Worm (Caenorhabditis elegans): Measurements from ENCODE around the gene smf-3.

Gene smf-3

DNA sequence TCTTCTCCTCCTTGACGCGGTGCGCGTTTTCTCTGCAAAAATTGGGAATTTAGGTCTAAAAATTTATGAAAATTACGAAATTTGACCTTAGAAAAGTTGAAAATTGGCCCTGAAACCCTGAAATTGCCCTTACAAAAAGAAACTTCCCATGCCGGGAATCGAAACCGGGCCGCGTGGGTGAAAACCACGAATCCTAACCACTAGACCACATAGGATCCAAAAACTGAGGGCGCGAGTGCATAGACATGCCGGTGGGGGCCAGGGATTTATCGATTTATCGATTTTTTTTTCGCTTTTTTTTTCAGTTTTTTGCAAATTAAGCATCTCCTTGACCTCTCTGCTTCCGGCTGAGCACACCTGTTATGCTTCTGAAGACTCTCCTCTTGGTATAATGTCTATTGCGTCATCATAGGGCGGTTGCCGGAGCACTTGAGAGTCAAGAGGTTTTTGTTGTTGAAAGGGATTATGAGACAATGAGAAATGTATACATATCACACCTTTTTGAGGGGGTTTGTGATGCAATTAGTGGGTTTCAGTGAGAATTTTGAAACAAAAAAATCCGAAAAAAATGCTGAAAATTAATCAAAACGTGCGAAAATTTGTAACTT lies 21.1 kb downstream of the smf-3 start:
- peak; percentile 49 for TF ChIP-seq unc-120 (tag; optimal IDR thresholded peaks at IDR 0.05; ENCODE audit: poor library complexity, severe bottlenecking)
- peak; percentile 13 for TF ChIP-seq flh-1 (GFP tag; optimal IDR thresholded peaks at IDR 0.05)
- peak; percentile 19 for TF ChIP-seq lin-32 (GFP tag; optimal IDR thresholded peaks at IDR 0.05)
- TF ChIP-seq sptf-1 (tag; optimal IDR thresholded peaks at IDR 0.05), result peak; percentile 83
- peak; percentile 35 for TF ChIP-seq ham-2 (GFP tag; optimal IDR thresholded peaks at IDR 0.05)
- TF ChIP-seq tbx-8 (GFP tag; optimal IDR thresholded peaks at IDR 0.05), result peak; percentile 7
- TF ChIP-seq M03D4.4 (tag; optimal IDR thresholded peaks at IDR 0.05), result peak; percentile 52
- no peak for TF ChIP-seq unc-39 (tag; optimal IDR thresholded peaks at IDR 0.05)
- TF ChIP-seq ceh-83 (GFP tag; optimal IDR thresholded peaks at IDR 0.05), result peak; percentile 72
- TF ChIP-seq sem-2 (GFP tag; optimal IDR thresholded peaks at IDR 0.05), result peak; percentile 58
- TF ChIP-seq lsy-2 (tag; optimal IDR thresholded peaks at IDR 0.05), result no peak
- TF ChIP-seq bed-3 (GFP tag; optimal IDR thresholded peaks at IDR 0.05), result peak; percentile 50
- peak; percentile 90 for TF ChIP-seq zip-8 (tag; optimal IDR thresholded peaks at IDR 0.05)
- TF ChIP-seq hlh-1 (tag; optimal IDR thresholded peaks at IDR 0.05), result no peak
- no peak for TF ChIP-seq lin-13 (tag; optimal IDR thresholded peaks at IDR 0.05)
- peak; percentile 90 for TF ChIP-seq nhr-2 (tag; optimal IDR thresholded peaks at IDR 0.05)
- TF ChIP-seq mls-2 (tag; optimal IDR thresholded peaks at IDR 0.05), result peak; percentile 59
- TF ChIP-seq cnd-1 (tag; optimal IDR thresholded peaks at IDR 0.05), result peak; percentile 11
- TF ChIP-seq drap-1 (GFP tag; optimal IDR thresholded peaks at IDR 0.05), result peak; percentile 25

DNA sequence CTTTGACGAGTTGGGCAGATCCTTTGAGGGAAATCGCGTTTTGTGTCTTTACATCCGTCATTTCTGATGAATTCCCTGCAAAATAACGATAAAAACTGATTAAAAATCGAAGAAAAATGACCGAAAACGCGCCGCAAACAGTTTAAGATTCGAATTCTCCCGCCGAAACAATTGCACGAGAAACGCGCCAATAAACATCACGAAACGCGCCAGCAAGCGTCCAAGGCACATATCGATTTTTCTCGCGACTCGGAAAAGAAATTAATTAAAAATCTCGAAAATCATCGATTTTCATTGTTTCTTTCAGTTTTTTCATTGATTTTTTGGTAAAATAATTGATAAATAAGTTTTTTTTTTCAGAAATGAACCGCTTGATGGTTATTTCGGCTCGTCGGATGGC lies 22.3 kb downstream of the smf-3 start, which contains the start of the genes mdf-2 and nduv-3:
mdf-2 (minus strand) TSS at position 176 of the 400 bp plus-strand sequence.
nduv-3 (plus strand) TSS at position 361 of the 400 bp plus-strand sequence.
- peak; percentile 75 for TF ChIP-seq ceh-39 (tag; optimal IDR thresholded peaks at IDR 0.05)
- TF ChIP-seq lin-13 (tag; optimal IDR thresholded peaks at IDR 0.05), result peak; percentile 82
- peak; percentile 78 for TF ChIP-seq lsy-2 (tag; optimal IDR thresholded peaks at IDR 0.05)
- TF ChIP-seq elt-3 (tag; optimal IDR thresholded peaks at IDR 0.05), result no peak
- peak; percentile 30 for TF ChIP-seq nhr-237 (tag; optimal IDR thresholded peaks at IDR 0.05)
- peak; percentile 74 for TF ChIP-seq pha-4 (tag; optimal IDR thresholded peaks at IDR 0.05)
- peak; percentile 61 for TF ChIP-seq mep-1 (tag; optimal IDR thresholded peaks at IDR 0.05)
- TF ChIP-seq blmp-1 (tag; optimal IDR thresholded peaks at IDR 0.05), result no peak
- peak; percentile 83 for TF ChIP-seq ces-1 (GFP tag; optimal IDR thresholded peaks at IDR 0.05)

DNA sequence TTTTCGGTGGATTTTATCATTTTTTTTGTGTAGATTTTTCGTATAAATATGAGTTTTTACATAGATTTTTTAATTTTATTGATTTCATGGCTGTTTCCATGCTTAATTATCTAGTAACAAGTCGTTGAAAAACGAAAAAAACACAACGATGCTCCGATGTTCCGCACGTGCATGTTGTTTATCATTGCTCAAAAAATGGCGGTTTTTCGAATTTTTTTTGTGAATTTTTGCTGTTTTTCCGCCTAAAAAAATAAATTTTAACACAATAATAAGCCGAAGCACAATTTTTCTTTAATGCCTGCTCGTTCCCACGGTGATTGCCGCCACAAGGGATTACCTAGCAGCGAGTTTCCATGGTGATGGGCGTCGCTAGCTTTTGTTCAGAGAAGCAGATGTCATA lies 23.4 kb downstream of the smf-3 start:
- TF ChIP-seq unc-62 (GFP tag; optimal IDR thresholded peaks at IDR 0.05) (no peak), sptf-1 (tag; optimal IDR thresholded peaks at IDR 0.05) (no peak), hlh-1 (tag; optimal IDR thresholded peaks at IDR 0.05) (no peak), tbx-8 (GFP tag; optimal IDR thresholded peaks at IDR 0.05) (no peak), nhr-76 (tag; optimal IDR thresholded peaks at IDR 0.05) (no peak)

DNA sequence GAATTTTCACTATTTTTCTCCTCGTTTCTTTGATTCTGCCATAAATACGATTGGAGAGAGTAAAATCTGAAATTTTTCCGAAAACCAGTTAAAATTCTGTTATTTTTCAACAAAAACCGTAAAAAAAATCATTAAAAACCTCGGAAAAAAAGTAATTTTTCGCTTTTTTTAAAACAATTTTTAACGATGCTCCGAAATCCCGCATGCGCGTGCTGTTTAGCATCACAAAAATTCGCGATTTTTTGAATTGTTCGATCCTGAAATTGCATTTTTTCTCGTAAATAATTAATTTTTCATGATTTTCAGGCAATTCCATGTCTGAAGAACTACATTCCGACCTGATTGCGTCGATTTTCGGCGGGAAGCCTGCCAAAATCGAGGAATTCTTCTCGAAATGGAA lies 24.0 kb downstream of the smf-3 start, which contains the start of gene ric-8:
ric-8 (plus strand) TSS at position 301 of the 400 bp plus-strand sequence.
- TF ChIP-seq ceh-39 (tag; optimal IDR thresholded peaks at IDR 0.05), result no peak
- no peak for TF ChIP-seq nhr-28 (tag; optimal IDR thresholded peaks at IDR 0.05)
- no peak for TF ChIP-seq mls-2 (tag; optimal IDR thresholded peaks at IDR 0.05)
- no peak for TF ChIP-seq ham-2 (GFP tag; optimal IDR thresholded peaks at IDR 0.05)
- TF ChIP-seq unc-62 (GFP tag; optimal IDR thresholded peaks at IDR 0.05), result no peak
- no peak for TF ChIP-seq sem-2 (GFP tag; optimal IDR thresholded peaks at IDR 0.05)
- TF ChIP-seq ceh-83 (GFP tag; optimal IDR thresholded peaks at IDR 0.05), result no peak
- no peak for TF ChIP-seq nhr-12 (tag; optimal IDR thresholded peaks at IDR 0.05)

ce11 chrIV:2650031-2650430 lies 31.4 kb downstream of the smf-3 start:
- no peak for TF ChIP-seq lsy-2 (tag; optimal IDR thresholded peaks at IDR 0.05)
- TF ChIP-seq zip-8 (tag; optimal IDR thresholded peaks at IDR 0.05), result no peak
- TF ChIP-seq elt-1 (tag; optimal IDR thresholded peaks at IDR 0.05; ENCODE audit: borderline replicate concordance, insufficient read depth), result no peak
- TF ChIP-seq drap-1 (GFP tag; optimal IDR thresholded peaks at IDR 0.05), result no peak
- no peak for TF ChIP-seq ces-1 (GFP tag; optimal IDR thresholded peaks at IDR 0.05)
- no peak for TF ChIP-seq elt-3 (tag; optimal IDR thresholded peaks at IDR 0.05)
- no peak for TF ChIP-seq hlh-1 (tag; optimal IDR thresholded peaks at IDR 0.05)
- no peak for TF ChIP-seq nhr-237 (tag; optimal IDR thresholded peaks at IDR 0.05)
- TF ChIP-seq mab-5 (tag; optimal IDR thresholded peaks at IDR 0.05), result no peak
- no peak for TF ChIP-seq pha-4 (tag; optimal IDR thresholded peaks at IDR 0.05)
- TF ChIP-seq sem-2 (GFP tag; optimal IDR thresholded peaks at IDR 0.05), result no peak
- TF ChIP-seq M03D4.4 (tag; optimal IDR thresholded peaks at IDR 0.05), result no peak
- TF ChIP-seq unc-120 (tag; optimal IDR thresholded peaks at IDR 0.05; ENCODE audit: poor library complexity, severe bottlenecking), result no peak
- TF ChIP-seq ceh-43 (GFP tag; optimal IDR thresholded peaks at IDR 0.05), result no peak
- TF ChIP-seq nhr-76 (tag; optimal IDR thresholded peaks at IDR 0.05), result no peak
- no peak for TF ChIP-seq ceh-39 (tag; optimal IDR thresholded peaks at IDR 0.05)

Measured in whole organism, mixed stage, embryonic.